Fruit fly (Drosophila melanogaster): ENCODE measurements around the gene CG46303.
A peak's percentile ranks its signal among the peaks of the same experiment; 100 is the strongest.

Gene CG46303

DNA sequence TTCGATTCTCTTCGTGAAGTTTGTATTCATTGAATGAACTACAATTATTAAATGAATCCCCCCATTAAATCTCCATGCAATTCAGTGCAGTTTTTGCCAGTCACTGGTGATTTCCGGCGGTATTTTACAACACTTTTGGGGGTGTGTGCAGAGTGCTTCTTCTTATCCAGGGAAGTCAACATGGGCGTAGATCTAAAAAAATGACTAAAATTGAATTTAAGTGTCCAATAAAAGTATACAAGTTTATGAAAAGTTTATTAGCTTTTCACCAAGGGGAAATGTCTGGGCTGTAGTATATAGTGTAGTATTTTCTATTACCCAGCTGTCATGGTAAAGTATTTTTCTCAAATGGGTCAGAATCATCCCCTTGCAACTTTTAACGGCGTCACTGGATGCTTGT, 30.3 kb upstream of the CG46303 start, which contains the start of gene Hpf1:
Gene Hpf1, plus strand, starts transcription at position 383 of the 400 bp plus-strand sequence.
- no peak for TF ChIP-seq kay (GFP tag; ENCODE audit: borderline replicate concordance)
- TF ChIP-seq cnc (optimal IDR thresholded peaks at IDR 0.05): peak; percentile 96 to 98
- TF ChIP-seq CG5204 (GFP tag; optimal IDR thresholded peaks at IDR 0.05): peak; percentile 99
- peak; percentile 99 for TF ChIP-seq CG33017 (tag; optimal IDR thresholded peaks at IDR 0.05)
- peak; percentile 99 for TF ChIP-seq Crg-1 (GFP tag; optimal IDR thresholded peaks at IDR 0.05)
- TF ChIP-seq pad (GFP tag; optimal IDR thresholded peaks at IDR 0.05): peak; percentile 93
- TF ChIP-seq CG14711 (tag; optimal IDR thresholded peaks at IDR 0.05): peak; percentile 98
- peak; percentile 99 for TF ChIP-seq Hr96 (GFP tag; optimal IDR thresholded peaks at IDR 0.05)
- peak; percentile 88 for TF ChIP-seq tj (GFP tag; optimal IDR thresholded peaks at IDR 0.05)
- peak; percentile 96 for TF ChIP-seq Mnt (GFP tag; optimal IDR thresholded peaks at IDR 0.05)
- peak; percentile 89 for TF ChIP-seq cic (GFP tag; optimal IDR thresholded peaks at IDR 0.05)
- TF ChIP-seq bab1 (GFP tag; optimal IDR thresholded peaks at IDR 0.05): peak; percentile 99
- TF ChIP-seq CG7045 (GFP tag; optimal IDR thresholded peaks at IDR 0.05): peak; percentile 99
- peak; percentile 98 for TF ChIP-seq CG11617 (GFP tag; optimal IDR thresholded peaks at IDR 0.05)
- peak; percentile 96 for TF ChIP-seq ovo (GFP tag; optimal IDR thresholded peaks at IDR 0.05)
- TF ChIP-seq Clk (GFP tag; optimal IDR thresholded peaks at IDR 0.05): peak; percentile 96
- peak; percentile 99 for TF ChIP-seq CG7101 (tag; optimal IDR thresholded peaks at IDR 0.05)
- TF ChIP-seq toe (GFP tag; optimal IDR thresholded peaks at IDR 0.05): peak; percentile 99
- peak; percentile 99 for TF ChIP-seq CG1620 (GFP tag; optimal IDR thresholded peaks at IDR 0.05)
- TF ChIP-seq CG12768 (GFP tag; optimal IDR thresholded peaks at IDR 0.05): peak; percentile 99

DNA sequence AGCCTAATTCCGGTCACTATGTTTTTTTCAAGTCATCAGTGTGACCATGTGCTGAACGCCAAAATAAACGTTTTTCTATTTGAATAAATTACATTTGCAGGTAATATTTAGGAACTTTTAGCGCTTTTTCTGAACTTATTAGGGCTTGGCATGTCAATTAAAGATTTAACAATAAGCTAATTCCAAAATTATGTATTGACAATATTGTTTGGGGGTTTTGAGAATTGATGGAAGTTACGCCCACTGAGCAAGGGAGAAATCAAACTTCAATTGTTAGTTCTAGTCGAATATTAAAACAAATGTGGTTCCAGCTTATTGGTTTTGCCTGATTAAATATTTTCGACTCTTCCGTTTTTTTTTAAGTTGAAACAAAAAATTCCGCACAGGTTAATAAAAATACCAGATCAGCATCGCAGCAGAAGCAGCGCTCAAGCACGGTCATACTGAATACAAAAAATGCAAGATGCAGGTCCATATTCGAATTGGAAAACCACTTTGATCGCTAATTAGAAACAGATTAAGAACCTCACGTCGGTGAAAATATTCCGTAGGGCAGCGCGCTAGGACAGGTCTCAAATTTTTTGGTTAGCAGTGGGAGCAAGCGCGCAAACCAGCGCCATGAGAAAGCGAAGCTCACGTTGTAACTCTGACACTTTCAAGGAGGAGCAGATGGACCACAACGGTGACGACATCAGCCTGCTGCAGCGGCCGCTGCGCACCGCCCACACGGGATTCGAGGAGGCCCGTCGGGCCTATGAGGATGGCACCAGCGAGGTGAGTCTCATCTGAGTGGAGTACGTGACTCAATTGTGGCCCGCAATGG, 27.3 kb upstream of the CG46303 start, which contains the start of the genes PSMG1 and CG10979:
Gene PSMG1, minus strand, starts transcription at position 51 of the 823 bp plus-strand sequence.
Gene CG10979, plus strand, starts transcription at position 439 of the 823 bp plus-strand sequence.
- TF ChIP-seq CG14711 (tag; optimal IDR thresholded peaks at IDR 0.05) (no peak), kay (GFP tag; ENCODE audit: borderline replicate concordance) (no peak), CG1620 (GFP tag; optimal IDR thresholded peaks at IDR 0.05) (no peak), cnc (optimal IDR thresholded peaks at IDR 0.05) (no peak), Hr96 (GFP tag; optimal IDR thresholded peaks at IDR 0.05) (no peak)

DNA sequence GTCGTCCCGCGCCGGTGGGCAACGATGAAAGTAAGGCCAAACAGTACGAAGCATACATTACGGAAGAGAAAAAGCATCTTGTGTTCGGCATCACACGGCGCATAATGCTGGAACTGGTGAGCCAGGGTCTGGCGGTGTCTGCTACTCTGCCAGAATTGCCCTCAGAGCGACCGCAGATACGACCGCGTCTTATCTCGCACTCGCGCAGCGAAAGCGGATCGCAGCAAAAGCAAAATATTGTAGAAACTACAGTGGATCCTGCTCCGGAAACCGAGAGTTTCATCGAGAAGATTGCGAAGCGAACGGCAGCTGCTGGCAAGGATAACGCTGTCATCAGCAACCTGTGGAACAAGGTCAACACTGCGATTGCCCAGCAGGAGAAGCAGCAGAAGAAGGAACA, 24.1 kb upstream of the CG46303 start:
- TF ChIP-seq Mnt (GFP tag; optimal IDR thresholded peaks at IDR 0.05): no peak
- TF ChIP-seq cic (GFP tag; optimal IDR thresholded peaks at IDR 0.05): no peak
- TF ChIP-seq CG33017 (tag; optimal IDR thresholded peaks at IDR 0.05): no peak
- no peak for TF ChIP-seq CG11617 (GFP tag; optimal IDR thresholded peaks at IDR 0.05)
- no peak for TF ChIP-seq tj (GFP tag; optimal IDR thresholded peaks at IDR 0.05)
- TF ChIP-seq CG7101 (tag; optimal IDR thresholded peaks at IDR 0.05): no peak
- TF ChIP-seq pad (GFP tag; optimal IDR thresholded peaks at IDR 0.05): no peak
- no peak for TF ChIP-seq CG7045 (GFP tag; optimal IDR thresholded peaks at IDR 0.05)
- no peak for TF ChIP-seq Crg-1 (GFP tag; optimal IDR thresholded peaks at IDR 0.05)
- TF ChIP-seq toe (GFP tag; optimal IDR thresholded peaks at IDR 0.05): no peak
- no peak for TF ChIP-seq Hr96 (GFP tag; optimal IDR thresholded peaks at IDR 0.05)
- TF ChIP-seq CG5204 (GFP tag; optimal IDR thresholded peaks at IDR 0.05): no peak
- no peak for TF ChIP-seq CG1620 (GFP tag; optimal IDR thresholded peaks at IDR 0.05)
- TF ChIP-seq CG12768 (GFP tag; optimal IDR thresholded peaks at IDR 0.05): no peak
- no peak for TF ChIP-seq Clk (GFP tag; optimal IDR thresholded peaks at IDR 0.05)

DNA sequence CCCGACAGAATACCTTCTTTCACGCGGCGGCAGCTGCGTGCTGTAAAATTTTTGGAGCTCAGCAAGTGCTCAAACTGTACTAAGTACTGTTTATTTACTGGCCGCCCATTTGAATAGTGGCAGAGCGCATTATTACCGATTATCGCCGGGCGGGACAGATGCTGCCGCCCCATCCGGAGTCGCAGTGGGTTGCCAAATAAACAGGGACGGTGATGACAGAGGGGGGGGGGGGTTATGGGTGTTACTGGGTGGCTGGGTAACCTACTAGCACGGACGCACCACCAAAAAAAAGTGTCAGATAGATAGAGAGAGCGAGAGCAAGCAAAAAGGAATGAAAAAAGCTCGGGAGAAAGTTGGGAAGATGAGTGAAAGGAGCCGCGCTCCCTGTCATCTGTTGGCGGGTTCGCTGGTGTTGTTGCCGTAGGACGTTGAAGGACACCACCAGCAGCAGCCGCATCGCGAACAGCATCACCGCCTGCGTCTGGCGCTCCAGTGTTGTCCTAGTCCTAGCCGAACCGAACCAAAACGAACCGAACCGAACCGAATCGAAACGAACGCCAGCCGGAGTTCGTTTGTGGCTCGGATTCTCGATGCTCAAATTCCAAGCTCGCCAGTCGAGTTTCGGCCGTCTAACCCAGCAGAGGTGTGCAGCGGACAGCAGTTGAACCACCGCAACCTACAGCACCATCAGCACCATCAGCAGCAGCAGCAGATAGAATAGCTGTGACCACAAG, 19.9 kb upstream of the CG46303 start, which contains the start of gene CG11000:
Gene CG11000, plus strand, starts transcription at position 626 of the 734 bp plus-strand sequence.
- TF ChIP-seq CG1620 (GFP tag; optimal IDR thresholded peaks at IDR 0.05) (no peak), CG12768 (GFP tag; optimal IDR thresholded peaks at IDR 0.05) (no peak), bab1 (GFP tag; optimal IDR thresholded peaks at IDR 0.05) (no peak), Crg-1 (GFP tag; optimal IDR thresholded peaks at IDR 0.05) (no peak), CG14711 (tag; optimal IDR thresholded peaks at IDR 0.05) (no peak), toe (GFP tag; optimal IDR thresholded peaks at IDR 0.05) (no peak), tj (GFP tag; optimal IDR thresholded peaks at IDR 0.05) (no peak), cic (GFP tag; optimal IDR thresholded peaks at IDR 0.05) (peak; percentile 6)

DNA sequence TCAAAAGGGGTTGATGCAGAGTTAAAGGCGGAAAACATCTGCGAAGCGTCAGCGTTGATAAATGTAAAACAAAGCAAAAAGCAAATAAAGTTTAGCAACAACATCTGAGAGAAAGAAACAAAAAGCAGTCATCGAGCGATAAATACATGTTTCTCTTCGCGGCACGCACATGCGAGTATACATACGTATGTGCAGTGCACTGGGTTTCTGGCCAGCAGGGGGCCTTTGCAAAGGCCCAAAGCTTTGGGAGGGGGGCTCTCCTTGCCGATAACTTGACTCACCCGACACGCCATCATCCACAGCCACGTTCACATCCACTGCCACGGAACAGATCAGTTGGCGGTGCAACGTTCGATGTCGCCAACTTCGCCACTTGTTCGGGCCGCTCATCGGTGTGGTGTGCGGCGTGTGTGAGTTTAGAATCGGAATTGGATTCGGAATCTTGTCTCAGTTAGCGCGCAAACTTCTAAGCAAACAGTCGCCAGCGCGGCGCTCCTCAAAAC, 8.6 kb upstream of the CG46303 start, which contains the start of gene CG42675:
Gene CG42675, plus strand, starts transcription at position 453 of the 503 bp plus-strand sequence.
- TF ChIP-seq Mnt (GFP tag; optimal IDR thresholded peaks at IDR 0.05): no peak
- no peak for TF ChIP-seq Clk (GFP tag; optimal IDR thresholded peaks at IDR 0.05)
- no peak for TF ChIP-seq CG7101 (tag; optimal IDR thresholded peaks at IDR 0.05)
- TF ChIP-seq cnc (optimal IDR thresholded peaks at IDR 0.05): no peak
- TF ChIP-seq CG1620 (GFP tag; optimal IDR thresholded peaks at IDR 0.05): no peak
- no peak for TF ChIP-seq toe (GFP tag; optimal IDR thresholded peaks at IDR 0.05)
- no peak for TF ChIP-seq CG11617 (GFP tag; optimal IDR thresholded peaks at IDR 0.05)

DNA sequence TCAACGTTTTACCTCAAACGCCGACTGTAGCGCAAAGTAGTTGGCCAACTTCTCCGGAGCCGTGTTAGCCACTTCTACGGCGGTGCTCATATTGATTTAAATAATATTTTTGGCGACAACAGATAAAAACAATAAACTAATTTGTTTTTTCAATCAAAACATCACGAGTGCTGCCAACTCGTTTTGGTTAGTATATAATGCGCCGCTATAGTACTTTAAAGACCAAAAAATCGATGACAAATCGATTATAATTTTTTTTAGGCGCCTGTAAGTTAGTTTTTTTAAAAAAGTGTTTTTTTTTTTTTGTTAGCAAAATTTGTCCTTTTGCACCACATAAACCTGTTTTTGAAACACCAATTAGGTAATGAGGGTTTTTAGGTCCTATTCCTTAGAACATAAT, 529 bp upstream of the CG46303 start, which contains the start of gene Hpr1:
Gene Hpr1, minus strand, starts transcription at position 198 of the 400 bp plus-strand sequence.
- TF ChIP-seq CG7101 (tag; optimal IDR thresholded peaks at IDR 0.05) (no peak), kay (GFP tag; ENCODE audit: borderline replicate concordance) (peak; percentile 86)

All from whole organism, adult.